Fruit fly (Drosophila melanogaster) whole organism, larva: ENCODE data around the gene Snx27.

Experiments
- noc ChIP-seq: fragments of 200-800 bp; sonication (Bioruptor generic); optimal IDR thresholded peaks from 3 replicates; lab custom pipeline; 2019; ENCODE audit warnings: missing biosample characterization, mild to moderate bottlenecking, missing genetic modification characterization, moderate library complexity

The Snx27 gene

dm6 chrX:5717741-5718475, 19.9 kb downstream of the Snx27 start, which contains the start of gene CG33080:
CG33080 (minus strand) TSS chrX:5717778.
- TF ChIP-seq noc, result no peak

- TF ChIP-seq noc, result peak; percentile 95
Observed at dm6 chrX:5715455-5716227, 22.2 kb downstream of the Snx27 start.

dm6 chrX:5714786-5715185, 23.0 kb downstream of the Snx27 start:
- no peak for TF ChIP-seq noc

dm6 chrX:5712966-5713365, 24.9 kb downstream of the Snx27 start:
- no peak for TF ChIP-seq noc

- TF ChIP-seq noc, result peak; percentile 43
Observed at dm6 chrX:5705899-5706312, 31.9 kb downstream of the Snx27 start.

dm6 chrX:5705097-5705496, 32.7 kb downstream of the Snx27 start:
- TF ChIP-seq noc, result no peak

dm6 chrX:5699824-5700498, 37.9 kb downstream of the Snx27 start:
- TF ChIP-seq noc, result peak; percentile 47

dm6 chrX:5698087-5698727, 39.6 kb downstream of the Snx27 start, which contains the start of gene AdamTS-B:
AdamTS-B (plus strand) TSS chrX:5698557.
- TF ChIP-seq noc, result peak; percentile 57

dm6 chrX:5696436-5697022, 41.3 kb downstream of the Snx27 start:
- TF ChIP-seq noc, result peak; percentile 88

dm6 chrX:5695958-5696357, 41.9 kb downstream of the Snx27 start:
- TF ChIP-seq noc, result no peak

dm6 chrX:5695035-5695434, 42.8 kb downstream of the Snx27 start, which contains the start of gene CG3149:
CG3149 (minus strand) TSS chrX:5695205.
- TF ChIP-seq noc, result no peak

dm6 chrX:5690651-5691379, 47.0 kb downstream of the Snx27 start:
- TF ChIP-seq noc, result no peak

- TF ChIP-seq noc, result no peak
Observed at dm6 chrX:5690216-5690523, 47.7 kb downstream of the Snx27 start.

dm6 chrX:5689417-5690215, 48.2 kb downstream of the Snx27 start, which contains the start of the genes PGAP1 and cv:
PGAP1 (minus strand) TSS chrX:5689473.
cv (plus strand) TSS chrX:5690002.
- TF ChIP-seq noc, result no peak

dm6 chrX:5682940-5683339, 54.9 kb downstream of the Snx27 start, which contains the start of gene CG42449:
CG42449 (plus strand) TSS chrX:5683240.
- TF ChIP-seq noc, result no peak
